Worm (Caenorhabditis elegans) whole organism, midembryonic: ENCODE measurements around the gene ergi-2.

Experiments
- T22C8.4 ChIP-seq: fragments of 200-800 bp; sonication (Bioruptor generic); IDR thresholded peaks from 2 replicates; pipeline ENCODE4 v1.3.6; 2022; ENCODE audit warnings: missing genetic modification characterization, missing compliant biosample characterization
- cog-1 ChIP-seq: sonication (generic microtip); optimal IDR thresholded peaks from 2 replicates; lab custom pipeline; 2016; ENCODE audit warnings: missing genetic modification characterization, missing compliant biosample characterization
- flt-1 ChIP-seq: fragments of 200-800 bp; sonication (Bioruptor generic); IDR thresholded peaks from 2 replicates; pipeline ENCODE4 v1.3.6; 2022; ENCODE audit warnings: missing genetic modification characterization, missing compliant biosample characterization
- klf-2 ChIP-seq: fragments of 200-800 bp; sonication (Bioruptor generic); conservative IDR thresholded peaks from 2 replicates; pipeline ENCODE4 v1.3.6; 2022; ENCODE audit warnings: missing genetic modification reagents, missing genetic modification characterization, missing compliant biosample characterization
- med-1 ChIP-seq: sonication (generic microtip); optimal IDR thresholded peaks from 2 replicates; lab custom pipeline; 2017; ENCODE audit warnings: missing genetic modification characterization, mild to moderate bottlenecking, missing compliant biosample characterization, antibody characterized with exemption, missing genetic modification reagents; ENCODE audit not compliant: insufficient read depth
- ref-1 ChIP-seq: fragments of 200-800 bp; sonication (Bioruptor generic); conservative IDR thresholded peaks from 2 replicates; pipeline ENCODE4 v1.3.6; 2022; ENCODE audit warnings: missing genetic modification reagents, missing genetic modification characterization, missing compliant biosample characterization
- tab-1 ChIP-seq: fragments of 200-800 bp; sonication (Bioruptor generic); IDR thresholded peaks from 2 replicates; pipeline ENCODE4 v1.3.6; 2022; ENCODE audit warnings: missing genetic modification characterization, missing compliant biosample characterization
- ztf-23 ChIP-seq: fragments of 200-800 bp; sonication (Bioruptor generic); IDR thresholded peaks from 2 replicates; pipeline ENCODE4 v1.3.6; 2022; ENCODE audit warnings: missing genetic modification reagents, missing genetic modification characterization, missing compliant biosample characterization
- ztf-29 ChIP-seq: fragments of 200-800 bp; sonication (Bioruptor generic); IDR thresholded peaks from 2 replicates; pipeline ENCODE4 v1.3.6; 2022; ENCODE audit warnings: missing genetic modification reagents, missing genetic modification characterization, missing compliant biosample characterization

ergi-2 gene

ce11 chrX:15016102-15016501, 9.0 kb upstream of the ergi-2 start:
- TF ChIP-seq med-1 (GFP tag; lab: Kevin White, UChicago): no peak
- TF ChIP-seq ztf-23: no peak
- no peak for TF ChIP-seq ztf-29 (GFP tag; lab: Robert Waterston, UW)
- TF ChIP-seq cog-1 (tag; lab: Kevin White, UChicago): no peak
- TF ChIP-seq klf-2: no peak
- no peak for TF ChIP-seq T22C8.4 (GFP tag; lab: Robert Waterston, UW)
- TF ChIP-seq ref-1 (GFP tag; lab: Robert Waterston, UW): no peak
- TF ChIP-seq flt-1 (GFP tag; lab: Robert Waterston, UW): no peak
- no peak for TF ChIP-seq tab-1 (GFP tag; lab: Robert Waterston, UW)

ce11 chrX:15013941-15014453, 6.9 kb upstream of the ergi-2 start:
- TF ChIP-seq ztf-29 (GFP tag; lab: Robert Waterston, UW) (no peak), tab-1 (GFP tag; lab: Robert Waterston, UW) (no peak), klf-2 (no peak), cog-1 (tag; lab: Kevin White, UChicago) (no peak)

- TF ChIP-seq med-1 (GFP tag; lab: Kevin White, UChicago) (no peak), ztf-29 (GFP tag; lab: Robert Waterston, UW) (no peak), cog-1 (tag; lab: Kevin White, UChicago) (no peak), tab-1 (GFP tag; lab: Robert Waterston, UW) (no peak), ref-1 (GFP tag; lab: Robert Waterston, UW) (no peak), T22C8.4 (GFP tag; lab: Robert Waterston, UW) (no peak), flt-1 (GFP tag; lab: Robert Waterston, UW) (no peak), ztf-23 (no peak)
Measured at ce11 chrX:15011526-15012274, 4.6 kb upstream of the ergi-2 start.

ce11 chrX:15010941-15011340, 3.8 kb upstream of the ergi-2 start:
- TF ChIP-seq T22C8.4 (GFP tag; lab: Robert Waterston, UW) (no peak), ref-1 (GFP tag; lab: Robert Waterston, UW) (no peak), klf-2 (no peak), flt-1 (GFP tag; lab: Robert Waterston, UW) (no peak)

- TF ChIP-seq ztf-23 (no peak), flt-1 (GFP tag; lab: Robert Waterston, UW) (no peak), ztf-29 (GFP tag; lab: Robert Waterston, UW) (no peak), T22C8.4 (GFP tag; lab: Robert Waterston, UW) (no peak), tab-1 (GFP tag; lab: Robert Waterston, UW) (no peak), med-1 (GFP tag; lab: Kevin White, UChicago) (no peak), ref-1 (GFP tag; lab: Robert Waterston, UW) (no peak), cog-1 (tag; lab: Kevin White, UChicago) (no peak), klf-2 (no peak)
Measured at ce11 chrX:15008697-15009096, 1.6 kb upstream of the ergi-2 start.

- no peak for TF ChIP-seq flt-1 (GFP tag; lab: Robert Waterston, UW)
Measured at ce11 chrX:15003891-15004550, 3.1 kb downstream of the ergi-2 start, which contains the start of gene slc-25A18.1. slc-25A18.1 (minus strand) TSS chrX:15003941.

- TF ChIP-seq ref-1 (GFP tag; lab: Robert Waterston, UW) (no peak), cog-1 (tag; lab: Kevin White, UChicago) (no peak), med-1 (GFP tag; lab: Kevin White, UChicago) (no peak), ztf-23 (no peak), flt-1 (GFP tag; lab: Robert Waterston, UW) (no peak), tab-1 (GFP tag; lab: Robert Waterston, UW) (no peak)
Measured at ce11 chrX:14999101-14999500, 8.0 kb downstream of the ergi-2 start, which contains the start of gene cutl-3. cutl-3 (minus strand) TSS chrX:14999201.

ce11 chrX:14993744-14994143, 13.4 kb downstream of the ergi-2 start:
- TF ChIP-seq klf-2: no peak
- no peak for TF ChIP-seq tab-1 (GFP tag; lab: Robert Waterston, UW)

ce11 chrX:14991280-14991679, 15.8 kb downstream of the ergi-2 start, which contains the start of gene iglr-1:
iglr-1 (minus strand) TSS chrX:14991380.
- TF ChIP-seq flt-1 (GFP tag; lab: Robert Waterston, UW) (no peak), ztf-23 (no peak), T22C8.4 (GFP tag; lab: Robert Waterston, UW) (no peak), ztf-29 (GFP tag; lab: Robert Waterston, UW) (no peak), ref-1 (GFP tag; lab: Robert Waterston, UW) (no peak), cog-1 (tag; lab: Kevin White, UChicago) (no peak)

- TF ChIP-seq tab-1 (GFP tag; lab: Robert Waterston, UW) (no peak), med-1 (GFP tag; lab: Kevin White, UChicago) (no peak), ztf-29 (GFP tag; lab: Robert Waterston, UW) (no peak), ref-1 (GFP tag; lab: Robert Waterston, UW) (no peak), cog-1 (tag; lab: Kevin White, UChicago) (no peak), flt-1 (GFP tag; lab: Robert Waterston, UW) (no peak), T22C8.4 (GFP tag; lab: Robert Waterston, UW) (no peak), ztf-23 (no peak), klf-2 (no peak)
Measured at ce11 chrX:14988160-14988559, 18.9 kb downstream of the ergi-2 start.
